Worm (Caenorhabditis elegans): Measurements from ENCODE around the gene clec-40.

- TF ChIP-seq C34F6.9 (tag; optimal IDR thresholded peaks at IDR 0.05) = no peak
- TF ChIP-seq aly-2 (tag; optimal IDR thresholded peaks at IDR 0.05) = no peak
- no peak for TF ChIP-seq fos-1 (tag; optimal IDR thresholded peaks at IDR 0.05)
- no peak for TF ChIP-seq unc-62 (GFP tag; optimal IDR thresholded peaks at IDR 0.05)
- no peak for TF ChIP-seq lin-13 (GFP tag; optimal IDR thresholded peaks at IDR 0.05)
- TF ChIP-seq nhr-77 (tag; optimal IDR thresholded peaks at IDR 0.05) = no peak
- TF ChIP-seq ztf-11 (tag; optimal IDR thresholded peaks at IDR 0.05) = no peak
- TF ChIP-seq snpc-4 (tag; optimal IDR thresholded peaks at IDR 0.05) = no peak
- TF ChIP-seq ZK546.5 (tag; optimal IDR thresholded peaks at IDR 0.05) = no peak
- no peak for TF ChIP-seq nhr-23 (tag; optimal IDR thresholded peaks at IDR 0.05)
Observed at ce11 chrV:16879532-16879931, 38.7 kb upstream of the clec-40 start.
